Fruit fly (Drosophila melanogaster) whole organism, larva: Measurements from ENCODE around the gene CG46460.

Source experiments
- noc ChIP-seq: fragments of 200-800 bp; sonication (Bioruptor generic); optimal IDR thresholded peaks from 3 replicates; lab custom pipeline; 2019; ENCODE audit warnings: missing biosample characterization, mild to moderate bottlenecking, missing genetic modification characterization, moderate library complexity

Gene CG46460

DNA sequence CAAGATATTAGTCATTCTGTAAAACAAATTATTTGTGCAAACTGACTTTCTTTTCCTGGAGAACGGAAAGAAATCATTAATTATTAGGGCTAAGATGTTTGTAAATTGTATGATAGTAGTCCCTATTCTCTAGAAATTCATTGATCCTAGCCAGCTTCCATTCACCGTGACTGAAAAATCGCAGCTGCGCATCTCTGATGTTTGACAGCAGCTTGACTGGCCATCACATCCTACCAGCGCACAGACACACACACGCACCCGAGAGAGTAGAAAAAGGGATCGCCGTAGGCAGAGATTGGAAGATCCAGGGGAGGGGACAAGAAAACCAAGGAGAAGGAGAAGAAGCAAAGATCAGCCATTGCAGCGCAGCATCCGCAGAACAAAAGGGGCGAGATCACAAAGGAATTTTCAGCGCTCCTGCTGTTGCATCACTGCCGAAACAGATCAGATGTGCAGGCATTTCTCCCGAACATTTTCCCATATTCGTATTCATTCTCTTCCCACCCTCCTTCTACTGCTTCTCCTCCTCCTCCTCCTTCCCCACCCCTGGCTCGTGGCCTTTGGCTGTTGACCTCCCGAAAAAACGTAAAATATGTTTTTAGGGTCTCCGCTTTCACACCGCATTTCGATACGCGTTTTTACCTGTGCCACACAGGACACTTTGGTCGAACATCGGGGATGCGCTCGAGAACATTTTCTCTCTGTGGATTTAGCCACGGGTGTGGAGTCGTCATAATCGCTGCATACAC is 25.9 kb upstream of the CG46460 start:
- TF ChIP-seq noc, result no peak

DNA sequence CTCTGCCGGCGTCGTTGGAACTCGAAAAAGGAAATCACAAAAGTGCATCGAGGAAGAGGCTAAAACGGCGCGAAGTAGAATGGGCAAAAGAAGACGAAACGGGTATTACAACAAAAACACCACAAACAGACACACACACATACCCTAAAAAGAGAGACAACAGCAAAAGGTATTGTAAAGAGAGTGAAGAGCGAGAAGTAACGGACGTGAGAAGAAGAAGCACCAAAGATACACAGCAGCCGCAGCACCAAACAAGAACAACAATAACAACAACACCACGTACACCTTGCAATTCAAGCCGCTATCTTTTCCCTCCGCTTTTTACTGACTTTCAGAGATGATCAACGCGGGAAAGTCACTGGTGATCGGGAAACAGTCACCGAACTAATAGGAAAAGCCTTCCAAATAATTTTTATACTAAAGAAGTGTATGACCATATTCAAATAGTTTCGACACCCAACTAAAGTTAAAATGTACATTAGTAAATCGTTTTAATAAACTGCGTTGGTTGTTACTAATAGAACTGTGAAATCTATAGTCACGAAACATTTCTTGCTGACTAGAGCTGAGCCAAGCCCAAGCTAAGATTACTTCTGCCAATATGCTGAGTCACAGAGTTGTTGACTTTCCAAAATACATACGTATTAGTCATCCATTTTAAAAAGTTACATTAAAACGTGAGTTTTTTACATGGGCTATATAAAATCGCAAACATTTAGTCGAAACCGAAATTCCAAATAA is 25.2 kb upstream of the CG46460 start:
- TF ChIP-seq noc, result no peak

DNA sequence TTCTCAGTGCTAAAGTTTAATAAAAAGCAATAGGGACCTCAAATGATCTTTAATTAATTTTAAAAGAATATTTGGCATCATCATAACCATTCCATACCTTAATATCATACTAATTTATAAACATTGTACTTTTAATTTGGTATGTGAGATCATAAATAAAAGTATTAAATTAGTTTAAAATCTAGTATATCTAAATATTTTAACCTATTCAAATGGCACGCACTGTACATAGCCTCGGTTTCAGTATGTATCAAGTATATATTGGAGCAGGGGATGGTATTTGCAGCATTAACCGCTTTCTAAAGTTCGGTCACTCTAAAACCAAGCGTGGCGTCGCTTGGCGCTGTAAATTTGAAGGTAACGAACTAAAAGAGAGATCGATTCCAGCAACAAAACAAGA is 15.3 kb upstream of the CG46460 start, which contains the start of gene pav:
pav (plus strand) TSS at position 307 of the 400 bp plus-strand sequence.
- no peak for TF ChIP-seq noc

DNA sequence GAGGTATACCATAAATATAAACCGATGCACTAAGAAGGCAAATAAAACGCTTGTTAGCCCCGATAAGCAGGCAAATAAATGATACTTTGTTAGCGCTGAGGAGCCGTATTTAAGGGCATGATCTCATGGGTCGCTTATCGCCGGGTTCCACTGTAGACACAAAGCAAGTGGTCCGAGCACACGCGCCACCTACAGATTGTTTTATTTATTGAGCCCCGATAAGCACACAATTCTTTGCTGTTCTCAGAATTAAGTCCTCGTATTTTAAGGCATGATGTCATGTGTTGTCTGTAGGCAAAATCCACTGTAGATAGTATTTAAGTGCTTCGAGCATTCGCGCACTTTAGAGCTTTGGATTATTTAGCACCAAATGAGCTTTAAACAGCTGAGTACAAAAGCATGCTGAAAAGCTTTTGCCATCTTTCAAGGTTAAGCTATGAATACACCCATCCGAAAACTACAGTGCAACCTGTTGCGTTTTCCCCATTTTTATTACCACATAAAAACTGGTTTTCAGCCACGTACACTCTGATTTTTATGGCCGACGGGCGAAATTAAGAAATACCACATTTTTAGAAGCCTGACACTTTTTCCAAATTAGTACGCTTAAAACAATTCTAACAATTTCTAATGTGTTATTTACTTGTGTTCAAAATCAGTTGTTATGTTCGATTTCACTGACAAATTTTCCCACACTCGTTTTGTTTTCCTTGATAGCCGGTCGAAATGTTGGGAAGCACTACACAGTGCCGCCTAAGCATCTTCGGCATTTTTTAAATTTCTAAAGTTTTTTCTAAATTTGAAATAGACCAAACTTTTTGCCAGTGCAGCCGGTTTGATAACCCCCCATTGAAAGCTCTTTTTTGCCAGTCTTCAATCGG is 12.6 kb upstream of the CG46460 start, which contains the start of gene Sqor:
Sqor (plus strand) TSS at position 732 of the 881 bp plus-strand sequence.
- peak; percentile 96 for TF ChIP-seq noc

- TF ChIP-seq noc, result no peak
Observed at dm6 chr3L:4238195-4238594, 11.1 kb upstream of the CG46460 start.

- TF ChIP-seq noc, result no peak
Observed at dm6 chr3L:4236097-4236572, 9.0 kb upstream of the CG46460 start, which contains the start of gene ImpL2. TSS of gene ImpL2 (minus strand) at chr3L:4236147.

DNA sequence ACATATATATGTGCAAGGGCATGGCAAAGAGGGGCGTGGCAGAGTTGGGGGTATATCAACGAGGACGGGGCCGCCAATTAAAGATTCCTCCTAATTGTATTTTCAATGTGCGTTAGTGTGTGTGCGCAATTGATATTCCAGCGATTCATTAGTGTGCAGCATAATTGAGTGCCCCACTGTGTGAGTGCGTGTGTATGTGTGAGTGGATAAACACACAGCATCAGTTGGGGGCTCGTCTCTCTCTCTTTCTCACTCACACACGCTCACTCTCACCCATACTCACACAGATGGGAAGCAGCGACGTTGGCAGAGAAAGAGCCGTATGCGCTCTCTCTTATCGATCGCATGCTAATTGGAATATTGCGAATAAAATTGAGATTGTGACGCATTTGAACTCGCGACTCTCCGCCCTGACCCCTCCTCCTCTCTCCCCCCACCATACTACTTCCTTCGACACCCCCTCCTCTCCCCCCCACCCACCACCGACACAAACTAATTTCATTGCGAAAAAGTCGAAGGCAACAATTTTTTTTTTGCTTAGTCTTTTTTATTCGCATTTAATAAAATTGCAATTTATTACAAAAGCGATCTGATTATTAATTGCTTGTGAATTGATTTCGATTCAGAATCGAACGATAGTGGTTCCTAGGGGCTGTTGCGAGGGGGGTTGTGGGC is 6.6 kb upstream of the CG46460 start:
- no peak for TF ChIP-seq noc

dm6 chr3L:4232724-4233367 is 5.7 kb upstream of the CG46460 start:
- peak; percentile 50 for TF ChIP-seq noc

dm6 chr3L:4232227-4232626 is 5.1 kb upstream of the CG46460 start:
- TF ChIP-seq noc, result no peak

DNA sequence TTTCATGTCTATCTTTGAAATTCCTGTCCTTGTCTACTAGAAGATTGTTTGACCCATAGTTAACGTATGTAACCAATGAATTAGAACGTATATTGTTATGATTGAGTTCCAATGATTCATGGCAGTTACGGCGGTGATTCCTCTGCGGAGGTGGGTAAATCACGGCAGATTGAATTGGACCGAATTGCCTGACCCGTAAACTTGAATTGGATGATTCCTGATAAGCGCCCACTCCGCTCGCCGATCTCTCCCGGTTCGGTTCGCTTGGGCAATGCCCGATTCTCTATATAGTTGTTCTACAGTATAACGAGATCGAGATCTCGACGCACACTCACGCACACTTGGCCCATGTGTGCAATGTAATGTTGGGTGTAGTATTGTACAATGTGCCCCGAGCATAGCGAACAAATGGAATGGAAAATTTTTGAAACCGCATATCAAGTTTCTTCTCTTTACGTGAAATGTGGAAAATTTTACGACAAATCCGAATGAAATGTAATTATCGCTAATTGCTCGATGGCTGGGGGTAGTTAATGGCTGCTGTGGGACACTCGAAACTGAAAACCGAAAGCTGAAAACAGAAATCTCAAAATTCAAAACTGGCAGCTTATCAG is 4.4 kb upstream of the CG46460 start:
- TF ChIP-seq noc, result no peak

dm6 chr3L:4230357-4230901 is 3.3 kb upstream of the CG46460 start:
- TF ChIP-seq noc, result no peak

DNA sequence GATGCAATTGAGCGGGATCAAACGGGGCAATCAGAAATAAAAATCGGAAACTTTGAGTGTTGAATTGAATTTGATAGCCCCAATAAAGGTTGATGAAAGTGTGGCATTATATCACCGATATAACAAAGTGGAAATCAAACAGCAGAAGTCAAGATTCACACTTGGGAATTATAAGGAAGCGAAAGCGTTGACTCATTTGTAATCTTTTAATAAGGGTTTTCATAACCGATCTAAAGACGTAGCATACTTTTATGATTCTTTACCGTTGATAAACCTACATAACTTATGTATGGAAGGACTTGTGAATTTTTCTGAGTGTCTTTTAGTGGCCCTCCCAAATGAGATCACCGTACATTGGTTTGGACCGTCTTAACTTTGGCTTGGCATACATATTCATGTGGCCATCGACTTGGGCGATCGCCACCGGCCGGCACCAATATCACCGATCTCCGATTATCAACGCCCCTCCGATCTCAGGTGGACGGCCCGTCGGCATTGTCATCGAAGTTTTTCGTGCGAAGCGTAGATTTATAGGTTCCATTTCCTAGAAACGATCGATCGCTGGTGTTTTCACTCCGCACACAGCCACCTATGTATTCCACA is 2.4 kb upstream of the CG46460 start:
- TF ChIP-seq noc, result no peak

- TF ChIP-seq noc, result no peak
Observed at dm6 chr3L:4228187-4228836, 1.2 kb upstream of the CG46460 start.
